Worm (Caenorhabditis elegans): ENCODE measurements around the gene F59A6.13.

DNA sequence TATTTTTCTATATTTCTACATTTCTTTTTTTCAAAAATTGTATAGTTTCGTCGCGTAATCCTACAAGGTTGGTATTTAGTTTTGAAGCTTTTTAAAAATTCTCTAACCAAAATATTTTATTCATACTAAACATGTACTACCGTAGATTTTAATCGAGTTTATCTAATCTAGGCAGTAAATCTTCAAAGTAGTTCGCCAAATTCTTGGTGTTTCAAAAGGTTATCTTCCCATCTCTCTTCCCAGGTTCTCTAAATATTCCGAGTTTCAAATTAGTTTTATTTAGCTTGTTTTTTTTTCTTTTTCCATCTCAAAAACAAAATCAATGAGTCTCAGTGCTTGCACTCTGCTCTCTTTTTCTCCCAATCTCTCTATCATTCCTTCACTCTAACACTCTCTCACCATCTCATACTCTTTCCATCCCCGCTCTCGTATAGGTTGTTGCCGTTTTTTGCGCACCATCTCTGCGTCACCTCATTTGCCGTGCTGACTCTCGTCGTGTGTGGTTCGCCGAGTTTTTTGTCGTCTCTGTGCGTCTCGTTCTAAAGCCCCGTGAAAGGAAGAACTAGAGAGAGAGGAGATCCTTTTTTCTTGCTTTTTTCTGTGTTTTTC lies 5.5 kb upstream of the F59A6.13 start:
- TF ChIP-seq dao-5 (tag; optimal IDR thresholded peaks at IDR 0.05) (no peak), him-1 (tag; optimal IDR thresholded peaks at IDR 0.05) (peak; percentile 12), W03F9.2 (tag; optimal IDR thresholded peaks at IDR 0.05) (peak; percentile 45)

Measured in whole organism, L4/young adult.